In genomic region chrX:19248426-19249217, dm6 we compare ENCODE assay signal across 1 fruit fly cellular context.
TF ChIP-seq lines count a peak whose summit lies in the region.

TSS of gene Hs3st-B (plus strand) at chrX:19248639.

TF ChIP-seq in whole organism, embryonic, 481 proteins besides CTCF, POLR2A, EP300 and RAD21 (continued from another document):
- TF ChIP-seq slbo (GFP tag; IDR thresholded peaks at IDR 0.05; lab: Robert Waterston, UW) (0 out of 2 replicates have a peak, but pooled peaks have one; percentile 31), jigr1 (GFP tag; IDR thresholded peaks at IDR 0.05; lab: Robert Waterston, UW) (no peak), CG9437 (GFP tag; optimal IDR thresholded peaks at IDR 0.05; lab: Kevin White, UChicago) (peak; percentile 26), Atf6 (GFP tag; IDR thresholded peaks at IDR 0.05; lab: Robert Waterston, UW) (0 out of 2 replicates have a peak, but pooled peaks have one; percentile 9), HLH4C (GFP tag; IDR thresholded peaks at IDR 0.05; lab: Robert Waterston, UW; ENCODE audit: partially characterized antibody) (0 out of 3 replicates have a peak, but pooled peaks have one; percentile 24), CG8924 (tag; optimal IDR thresholded peaks at IDR 0.05; lab: Kevin White, UChicago) (peak; percentile 35), CG30403 (GFP tag; optimal IDR thresholded peaks at IDR 0.05; lab: Kevin White, UChicago) (peak; percentile 29), ewg (GFP tag; optimal IDR thresholded peaks at IDR 0.05; lab: Kevin White, UChicago) (peak; percentile 59), inv (GFP tag; IDR thresholded peaks at IDR 0.05; lab: Robert Waterston, UW; ENCODE audit: partially characterized antibody) (no peak), CG8290 (GFP tag; optimal IDR thresholded peaks at IDR 0.05; lab: Kevin White, UChicago) (no peak), CG8290 (tag; optimal IDR thresholded peaks at IDR 0.05; lab: Kevin White, UChicago) (peak in 1 of 2 experiments; percentile 46), CG42726 (GFP tag; IDR thresholded peaks at IDR 0.05; lab: Robert Waterston, UW; ENCODE audit: partially characterized antibody) (no peak), bsh (GFP tag; optimal IDR thresholded peaks at IDR 0.05; lab: Kevin White, UChicago) (no peak), HHEX (GFP tag; optimal IDR thresholded peaks at IDR 0.05; lab: Kevin White, UChicago) (peak; percentile 32), Atf-2 (GFP tag; optimal IDR thresholded peaks at IDR 0.05; lab: Kevin White, UChicago) (no peak), CG2678 (tag; optimal IDR thresholded peaks at IDR 0.05; lab: Kevin White, UChicago) (no peak), CG7556 (GFP tag; optimal IDR thresholded peaks at IDR 0.05; lab: Kevin White, UChicago) (peak; percentile 65), ci (GFP tag; IDR thresholded peaks at IDR 0.05; lab: Robert Waterston, UW) (peak; percentile 6; the same call in 1 of the 3 replicates), Oaz (GFP tag; IDR thresholded peaks at IDR 0.05; lab: Robert Waterston, UW) (no peak), CG17829 (tag; optimal IDR thresholded peaks at IDR 0.05; lab: Kevin White, UChicago) (peak; percentile 22), Ets65A (GFP tag; lab: Kevin White, UChicago) (peak; percentile 87), CG15269 (tag; optimal IDR thresholded peaks at IDR 0.05; lab: Kevin White, UChicago) (no peak), dmrt99B (tag; optimal IDR thresholded peaks at IDR 0.05; lab: Kevin White, UChicago) (no peak), CG16779 (GFP tag; IDR thresholded peaks at IDR 0.05; lab: Robert Waterston, UW) (0 out of 2 replicates have a peak, but pooled peaks have one; percentile 54), ro (GFP tag; IDR thresholded peaks at IDR 0.05; lab: Robert Waterston, UW) (no peak), CG2120 (GFP tag; optimal IDR thresholded peaks at IDR 0.05; lab: Kevin White, UChicago) (peak; percentile 32), crol (GFP tag; IDR thresholded peaks at IDR 0.05; lab: Robert Waterston, UW) (0 out of 2 replicates have a peak, but pooled peaks have one; percentile 16), nmo (GFP tag; optimal IDR thresholded peaks at IDR 0.05; lab: Kevin White, UChicago) (peak; percentile 27), Optix (GFP tag; IDR thresholded peaks at IDR 0.05; lab: Robert Waterston, UW) (0 out of 3 replicates have a peak, but pooled peaks have one; percentile 27), Xbp1 (GFP tag; optimal IDR thresholded peaks at IDR 0.05; lab: Kevin White, UChicago) (peak; percentile 34), CG11695 (GFP tag; IDR thresholded peaks at IDR 0.05; lab: Robert Waterston, UW) (0 out of 3 replicates have a peak, but pooled peaks have one; percentile 40), sens (GFP tag; lab: Kevin White, UChicago) (peak; percentile 69), nerfin-1 (tag; optimal IDR thresholded peaks at IDR 0.05; lab: Kevin White, UChicago) (peak; percentile 81), eyg (GFP tag; optimal IDR thresholded peaks at IDR 0.05; lab: Kevin White, UChicago) (no peak), Pdp1 (GFP tag; optimal IDR thresholded peaks at IDR 0.05; lab: Kevin White, UChicago) (peak in 1 of 2 experiments; percentile 89), CG17359 (tag; optimal IDR thresholded peaks at IDR 0.05; lab: Kevin White, UChicago) (peak; percentile 19), dysf (GFP tag; IDR thresholded peaks at IDR 0.05; lab: Robert Waterston, UW) (0 out of 3 replicates have a peak, but pooled peaks have one; percentile 27), zfh1 (GFP tag; IDR thresholded peaks at IDR 0.05; lab: Robert Waterston, UW) (peak; percentile 47; the same call in 2 of the 3 replicates), Meics (GFP tag; optimal IDR thresholded peaks at IDR 0.05; lab: Kevin White, UChicago) (peak; percentile 50), phol (tag; optimal IDR thresholded peaks at IDR 0.05; lab: Kevin White, UChicago) (peak; percentile 25), Hmr (GFP tag; optimal IDR thresholded peaks at IDR 0.05; lab: Kevin White, UChicago) (no peak)
TF ChIP-seq in whole organism, embryonic: peak in this region for 46.
